Fruit fly (Drosophila melanogaster): Measurements from ENCODE around the gene CLS.
A peak's percentile ranks its signal among the peaks of the same experiment; 100 is the strongest.

Gene CLS

DNA sequence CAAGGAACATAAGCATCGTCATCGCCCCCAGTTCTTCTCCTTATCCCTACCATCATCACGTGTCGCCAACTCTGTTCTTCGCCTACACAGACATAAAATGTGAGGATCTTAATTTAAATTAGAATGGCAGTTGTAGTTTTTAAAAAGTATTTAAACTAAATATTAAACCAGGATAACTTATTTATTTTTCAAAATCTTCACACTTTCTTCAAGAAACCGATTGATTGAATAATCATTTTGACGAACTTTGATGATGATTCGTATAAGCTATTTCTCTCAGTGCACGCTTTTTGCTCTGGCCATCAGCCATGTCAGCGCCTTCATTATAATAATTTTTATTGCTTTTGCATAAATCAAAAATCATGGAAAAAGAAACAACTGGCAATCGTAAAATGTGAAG, 48.2 kb downstream of the CLS start (continued):
- TF ChIP-seq Eip93F (GFP tag; optimal IDR thresholded peaks at IDR 0.05) (peak; percentile 66), Hr38 (GFP tag; optimal IDR thresholded peaks at IDR 0.05) (no peak), OdsH (GFP tag; optimal IDR thresholded peaks at IDR 0.05) (peak; percentile 45), fkh (GFP tag; optimal IDR thresholded peaks at IDR 0.05) (no peak), Hr4 (GFP tag; optimal IDR thresholded peaks at IDR 0.05) (peak; percentile 25), dsx (GFP tag; optimal IDR thresholded peaks at IDR 0.05; ENCODE audit: poor library complexity, severe bottlenecking) (peak; percentile 72), net (GFP tag; optimal IDR thresholded peaks at IDR 0.05) (peak; percentile 33), ss (GFP tag; optimal IDR thresholded peaks at IDR 0.05) (peak; percentile 37 to 70), CG8632 (GFP tag; optimal IDR thresholded peaks at IDR 0.05) (peak; percentile 55), Ets96B (tag; optimal IDR thresholded peaks at IDR 0.05) (peak; percentile 70), CG3919 (GFP tag; optimal IDR thresholded peaks at IDR 0.05) (peak; percentile 72), CG10631 (GFP tag; optimal IDR thresholded peaks at IDR 0.05) (peak; percentile 62), CG6808 (GFP tag; optimal IDR thresholded peaks at IDR 0.05) (peak; percentile 69)

DNA sequence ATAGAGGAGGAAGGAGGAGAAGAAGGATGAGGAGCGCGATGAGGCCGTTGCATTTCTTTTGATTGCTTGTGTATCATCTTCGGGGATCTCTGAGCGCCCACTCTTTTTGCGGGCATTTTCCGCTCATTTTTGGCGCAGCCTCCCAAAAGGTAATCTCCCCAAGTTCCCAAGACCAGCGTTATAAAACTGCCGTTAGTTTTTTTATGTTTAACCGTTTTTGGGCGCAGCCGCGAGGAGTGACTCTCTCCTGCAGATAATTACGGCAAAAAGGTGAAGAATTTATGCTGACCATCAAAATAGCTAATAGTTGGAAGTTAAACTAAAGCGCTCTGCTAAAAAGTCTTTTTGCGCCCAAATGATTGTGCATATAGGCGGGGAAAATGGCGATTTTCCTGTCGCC, 48.8 kb downstream of the CLS start:
- no peak for TF ChIP-seq CG32006 (GFP tag; optimal IDR thresholded peaks at IDR 0.05)
- TF ChIP-seq Met (GFP tag; optimal IDR thresholded peaks at IDR 0.05), result no peak
- TF ChIP-seq dsx (GFP tag; optimal IDR thresholded peaks at IDR 0.05; ENCODE audit: poor library complexity, severe bottlenecking), result no peak
- no peak for TF ChIP-seq svp (GFP tag)
- TF ChIP-seq topi (GFP tag; optimal IDR thresholded peaks at IDR 0.05), result no peak
- TF ChIP-seq OdsH (GFP tag; optimal IDR thresholded peaks at IDR 0.05), result no peak
- no peak for TF ChIP-seq CG3919 (GFP tag; optimal IDR thresholded peaks at IDR 0.05)
- no peak for TF ChIP-seq pdm3 (GFP tag; optimal IDR thresholded peaks at IDR 0.05)
- TF ChIP-seq CG7368 (GFP tag; optimal IDR thresholded peaks at IDR 0.05), result no peak
- TF ChIP-seq Sox102F (GFP tag; optimal IDR thresholded peaks at IDR 0.05), result no peak
- TF ChIP-seq Gug (GFP tag; IDR thresholded peaks at IDR 0.05), result no peak
- no peak for TF ChIP-seq Ets21C (GFP tag; optimal IDR thresholded peaks at IDR 0.05)
- TF ChIP-seq CG6792 (GFP tag; optimal IDR thresholded peaks at IDR 0.05), result no peak

DNA sequence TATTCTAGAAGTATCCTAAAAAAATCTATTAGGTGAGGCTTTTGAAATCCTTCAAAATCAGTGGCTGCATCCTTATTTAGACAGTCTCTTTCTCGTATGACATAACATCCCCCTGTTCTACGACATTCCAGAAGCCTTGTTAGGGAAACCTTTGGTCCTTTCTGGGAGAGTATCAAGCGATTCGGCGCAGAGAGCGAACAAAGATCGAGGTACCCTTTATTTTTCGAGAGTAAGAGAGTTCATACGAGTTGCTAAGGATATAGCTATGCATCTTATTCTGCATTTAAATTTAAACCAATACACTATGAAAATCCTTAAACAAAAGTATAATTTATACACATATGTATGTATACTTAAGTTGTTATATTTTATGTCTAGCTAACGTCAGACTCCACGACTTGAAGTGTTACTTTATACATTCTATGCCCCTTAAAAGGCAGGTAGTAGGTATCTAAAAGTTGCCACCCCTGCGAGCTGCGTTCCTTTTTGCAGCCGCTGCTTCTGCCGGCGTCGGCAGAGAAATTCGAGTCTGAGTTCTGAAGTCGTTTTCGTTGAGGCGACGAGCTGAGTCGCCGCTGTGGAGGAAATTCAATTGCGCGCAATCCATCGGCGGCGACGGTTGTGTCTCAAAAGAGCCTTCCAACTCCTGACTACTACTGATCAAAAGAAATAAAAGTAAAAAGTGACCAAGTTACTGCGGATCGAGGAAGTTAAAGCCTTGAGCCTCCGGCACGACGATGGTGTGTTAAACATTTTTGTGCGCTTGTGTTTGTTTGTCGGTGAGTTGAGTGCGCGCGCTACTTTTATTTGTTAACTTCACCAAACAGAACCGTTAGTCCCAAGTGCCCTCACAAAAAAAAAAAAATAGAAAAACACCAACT, 49.6 kb downstream of the CLS start, which contains the start of gene jigr1:
Gene jigr1 (plus strand): TSS at position 550 of the 881 bp plus-strand sequence.
- TF ChIP-seq eg (GFP tag; IDR thresholded peaks at IDR 0.05), result no peak
- TF ChIP-seq dsx (GFP tag; optimal IDR thresholded peaks at IDR 0.05; ENCODE audit: poor library complexity, severe bottlenecking), result peak; percentile 68
- peak; percentile 21 for TF ChIP-seq Sox15 (GFP tag; optimal IDR thresholded peaks at IDR 0.05)
- TF ChIP-seq Met (GFP tag; optimal IDR thresholded peaks at IDR 0.05), result peak; percentile 84
- TF ChIP-seq CG6163 (GFP tag; IDR thresholded peaks at IDR 0.05), result peak; percentile 41; the same call in 1 of the 3 replicates
- TF ChIP-seq CG3032 (tag; optimal IDR thresholded peaks at IDR 0.05), result peak; percentile 58
- TF ChIP-seq lz (GFP tag; optimal IDR thresholded peaks at IDR 0.05), result peak; percentile 68
- TF ChIP-seq Hr39 (GFP tag; optimal IDR thresholded peaks at IDR 0.05), result peak; percentile 66
- 0 out of 2 replicates have a peak, but pooled peaks have one; percentile 7 for TF ChIP-seq CG15336 (GFP tag; IDR thresholded peaks at IDR 0.05)
- TF ChIP-seq Hr38 (GFP tag; optimal IDR thresholded peaks at IDR 0.05), result no peak
- TF ChIP-seq fd59A (GFP tag; optimal IDR thresholded peaks at IDR 0.05), result peak; percentile 49
- TF ChIP-seq CG8119 (GFP tag; IDR thresholded peaks at IDR 0.05), result 0 out of 3 replicates have a peak, but pooled peaks have one; percentile 29
- peak; percentile 85 for TF ChIP-seq svp (GFP tag)
- TF ChIP-seq Eip93F (GFP tag; optimal IDR thresholded peaks at IDR 0.05), result peak; percentile 24
- peak; percentile 44 for TF ChIP-seq CG34406 (GFP tag; optimal IDR thresholded peaks at IDR 0.05)
- peak; percentile 55 for TF ChIP-seq Ets21C (GFP tag; optimal IDR thresholded peaks at IDR 0.05)
- peak; percentile 3 to 31 for TF ChIP-seq salr (GFP tag; optimal IDR thresholded peaks at IDR 0.05)
- peak; percentile 71 for TF ChIP-seq achi (GFP tag; optimal IDR thresholded peaks at IDR 0.05)
- no peak for TF ChIP-seq Lpt (GFP tag; optimal IDR thresholded peaks at IDR 0.05)
- TF ChIP-seq CG8319 (GFP tag; optimal IDR thresholded peaks at IDR 0.05), result no peak
- peak; percentile 75 for TF ChIP-seq acj6 (GFP tag; optimal IDR thresholded peaks at IDR 0.05)
- TF ChIP-seq CG32006 (GFP tag; optimal IDR thresholded peaks at IDR 0.05), result peak; percentile 50
- peak; percentile 77 for TF ChIP-seq CG31627 (GFP tag; optimal IDR thresholded peaks at IDR 0.05)
- no peak for TF ChIP-seq fd85E (GFP tag; optimal IDR thresholded peaks at IDR 0.05)
- peak; percentile 74 to 80 for TF ChIP-seq ss (GFP tag; optimal IDR thresholded peaks at IDR 0.05)
- TF ChIP-seq Eip78C (GFP tag), result peak; percentile 92
- TF ChIP-seq CG10669 (GFP tag; optimal IDR thresholded peaks at IDR 0.05), result peak; percentile 69
- peak; percentile 50 for TF ChIP-seq CG11762 (GFP tag; optimal IDR thresholded peaks at IDR 0.05; ENCODE audit: insufficient read depth)
- no peak for TF ChIP-seq CG6276 (GFP tag; optimal IDR thresholded peaks at IDR 0.05)
- TF ChIP-seq CG6792 (GFP tag; optimal IDR thresholded peaks at IDR 0.05), result peak; percentile 64
- no peak for TF ChIP-seq dac (GFP tag; optimal IDR thresholded peaks at IDR 0.05)
- peak; percentile 2 for TF ChIP-seq Hr4 (GFP tag; optimal IDR thresholded peaks at IDR 0.05)
